Worm (Caenorhabditis elegans) whole organism, L4 larva: ENCODE data around the gene T01G1.4.

ENCODE experiments used
- F26F4.8 ChIP-seq: fragments of 200-800 bp; sonication (Bioruptor generic); conservative IDR thresholded peaks from 2 replicates; pipeline ENCODE4 v1.3.6; 2022; ENCODE audit warnings: missing genetic modification characterization, missing compliant biosample characterization
- F37D6.2 ChIP-seq: sonication (generic microtip); optimal IDR thresholded peaks from 2 replicates; lab custom pipeline; 2016; ENCODE audit warnings: mild to moderate bottlenecking, missing genetic modification characterization, missing compliant biosample characterization
- T20F7.1 ChIP-seq: fragments of 200-800 bp; sonication (Bioruptor generic); optimal IDR thresholded peaks from 2 replicates; lab custom pipeline; 2018; ENCODE audit warnings: mild to moderate bottlenecking, missing genetic modification characterization, missing compliant biosample characterization
- Y48G9A.11 ChIP-seq: fragments of 200-800 bp; sonication (Bioruptor generic); IDR thresholded peaks from 2 replicates; pipeline ENCODE4 v1.3.6; 2022; ENCODE audit warnings: missing genetic modification reagents, missing genetic modification characterization, missing compliant biosample characterization
- ZK546.5 ChIP-seq, 2 experiments: sonication (generic microtip); optimal IDR thresholded peaks; 2 replicates each; lab custom pipeline; 2017; ENCODE audit warnings: missing biosample characterization in 2 of 2, missing genetic modification characterization in 2 of 2
- aha-1 ChIP-seq: fragments of 150-350 bp; peaks from one replicate; lab custom pipeline; 2014; ENCODE audit warnings: missing biosample characterization, missing genetic modification characterization
- ceh-28 ChIP-seq: fragments of 150-350 bp; optimal IDR thresholded peaks from 2 replicates; lab custom pipeline; 2014; ENCODE audit warnings: missing biosample characterization, missing genetic modification reagents, missing genetic modification characterization
- ceh-32 ChIP-seq: sonication (generic microtip); optimal IDR thresholded peaks from 2 replicates; lab custom pipeline; 2016; ENCODE audit warnings: mild to moderate bottlenecking, missing genetic modification characterization, missing compliant biosample characterization; ENCODE audit not compliant: poor library complexity
- ceh-62 ChIP-seq: sonication (generic microtip); optimal IDR thresholded peaks from 2 replicates; lab custom pipeline; 2017; ENCODE audit warnings: missing biosample characterization, missing genetic modification characterization
- ces-1 ChIP-seq: fragments of 150-350 bp; sonication (generic microtip); optimal IDR thresholded peaks from 4 replicates; lab custom pipeline; 2014; ENCODE audit warnings: missing biosample characterization, missing genetic modification reagents, missing genetic modification characterization
- daf-16 ChIP-seq, 3 experiments: sonication (generic microtip); optimal IDR thresholded peaks; 2 replicates each; lab custom pipeline; 2016 to 2017; ENCODE audit warnings: missing genetic modification characterization in 3 of 3, missing genetic modification reagents in 3 of 3, mild to moderate bottlenecking in 2 of 3, missing compliant biosample characterization in 2 of 3, missing biosample characterization in 1 of 3, moderate library complexity in 1 of 3
- daf-19 ChIP-seq: fragments of 200-800 bp; sonication (Bioruptor generic); conservative IDR thresholded peaks from 2 replicates; pipeline ENCODE4 v1.3.6; 2022; ENCODE audit warnings: missing genetic modification characterization, missing compliant biosample characterization
- dpl-1 ChIP-seq: fragments of 150-350 bp; optimal IDR thresholded peaks from 2 replicates; lab custom pipeline; 2014; ENCODE audit warnings: missing biosample characterization, missing genetic modification reagents, missing genetic modification characterization
- duxl-1 ChIP-seq: sonication (generic microtip); optimal IDR thresholded peaks from 2 replicates; lab custom pipeline; 2016; ENCODE audit warnings: mild to moderate bottlenecking, missing genetic modification characterization, moderate library complexity, missing compliant biosample characterization; ENCODE audit not compliant: poor library complexity
- dve-1 ChIP-seq: sonication (generic microtip); optimal IDR thresholded peaks from 2 replicates; lab custom pipeline; 2017; ENCODE audit warnings: antibody characterized with exemption, mild to moderate bottlenecking, missing genetic modification characterization, missing compliant biosample characterization; ENCODE audit not compliant: insufficient read depth
- egl-43 ChIP-seq: fragments of 200-800 bp; sonication (Bioruptor generic); IDR thresholded peaks from 2 replicates; pipeline ENCODE4 v1.3.6; 2022; ENCODE audit warnings: missing genetic modification reagents, missing genetic modification characterization, missing compliant biosample characterization
- fkh-10 ChIP-seq: fragments of 150-350 bp; optimal IDR thresholded peaks from 2 replicates; lab custom pipeline; 2014; ENCODE audit warnings: missing biosample characterization, missing genetic modification reagents, missing genetic modification characterization
- gei-8 ChIP-seq: fragments of 200-800 bp; sonication (Bioruptor generic); optimal IDR thresholded peaks from 2 replicates; lab custom pipeline; 2018; ENCODE audit warnings: mild to moderate bottlenecking, missing genetic modification characterization, missing compliant biosample characterization
- hif-1 ChIP-seq, 2 experiments: sonication (generic microtip); optimal IDR thresholded peaks; 2 replicates each; lab custom pipeline; 2016 to 2017; ENCODE audit warnings: missing compliant biosample characterization in 2 of 2, missing genetic modification characterization in 2 of 2, missing genetic modification reagents in 2 of 2, missing genotype in 2 of 2, mild to moderate bottlenecking in 1 of 2
- hlh-11 ChIP-seq: fragments of 200-800 bp; sonication (Bioruptor generic); optimal IDR thresholded peaks from 2 replicates; lab custom pipeline; 2018; ENCODE audit warnings: mild to moderate bottlenecking, missing genetic modification characterization, missing compliant biosample characterization
- hlh-30 ChIP-seq: sonication (generic microtip); optimal IDR thresholded peaks from 2 replicates; lab custom pipeline; 2017; ENCODE audit warnings: antibody characterized with exemption, mild to moderate bottlenecking, missing genetic modification characterization, missing compliant biosample characterization; ENCODE audit not compliant: insufficient read depth
- hmg-1.1 ChIP-seq: fragments of 200-800 bp; sonication (Bioruptor generic); IDR thresholded peaks from 2 replicates; pipeline ENCODE4 v1.3.6; 2022; ENCODE audit warnings: missing genetic modification reagents, missing genetic modification characterization, missing compliant biosample characterization
- lim-7 ChIP-seq: fragments of 200-800 bp; sonication (Bioruptor generic); IDR thresholded peaks from 2 replicates; pipeline ENCODE4 v1.3.6; 2022; ENCODE audit warnings: missing genetic modification characterization, missing compliant biosample characterization
- lin-29 ChIP-seq: fragments of 200-800 bp; sonication (Bioruptor generic); IDR thresholded peaks from 2 replicates; pipeline ENCODE4 v1.3.6; 2022; ENCODE audit warnings: missing genetic modification reagents, missing genetic modification characterization, missing compliant biosample characterization
- lin-38 ChIP-seq: fragments of 200-800 bp; sonication (Bioruptor generic); IDR thresholded peaks from 2 replicates; pipeline ENCODE4 v1.3.6; 2022; ENCODE audit warnings: missing genetic modification reagents, missing genetic modification characterization, missing compliant biosample characterization
- lsy-2 ChIP-seq, 2 experiments: fragments of 150-350 bp in 1 of 2; sonication (generic microtip) in 1 of 2; optimal IDR thresholded peaks; 2 replicates each; lab custom pipeline; 2014 to 2017; ENCODE audit warnings: missing biosample characterization in 2 of 2, missing genetic modification characterization in 2 of 2
- mdl-1 ChIP-seq, 2 experiments: fragments of 150-350 bp in 1 of 2; sonication (generic microtip) in 1 of 2; optimal IDR thresholded peaks; 2 replicates each; lab custom pipeline; 2014 to 2017; ENCODE audit warnings: missing biosample characterization in 2 of 2, missing genetic modification characterization in 2 of 2
- mdt-29 ChIP-seq: fragments of 200-800 bp; sonication (Bioruptor generic); IDR thresholded peaks from 2 replicates; pipeline ENCODE4 v1.3.6; 2022; ENCODE audit warnings: missing genetic modification reagents, missing genetic modification characterization, missing compliant biosample characterization
- mep-1 ChIP-seq: fragments of 150-350 bp; sonication (generic microtip); optimal IDR thresholded peaks from 3 replicates; lab custom pipeline; 2014; ENCODE audit warnings: missing biosample characterization, missing genetic modification characterization
- mes-2 ChIP-seq: sonication (generic microtip); optimal IDR thresholded peaks from 2 replicates; lab custom pipeline; 2016; ENCODE audit warnings: missing genotype, mild to moderate bottlenecking, missing genetic modification characterization, missing compliant biosample characterization; ENCODE audit not compliant: poor library complexity, severe bottlenecking
- mxl-2 ChIP-seq: fragments of 200-800 bp; sonication (Bioruptor generic); conservative IDR thresholded peaks from 2 replicates; pipeline ENCODE4 v1.3.6; 2022; ENCODE audit warnings: missing genetic modification reagents, missing genetic modification characterization, missing compliant biosample characterization
- mxl-3 ChIP-seq: fragments of 200-800 bp; sonication (Bioruptor generic); optimal IDR thresholded peaks from 2 replicates; lab custom pipeline; 2018; ENCODE audit warnings: mild to moderate bottlenecking, missing genetic modification characterization, missing compliant biosample characterization
- nhr-111 ChIP-seq: fragments of 200-800 bp; sonication (Bioruptor generic); optimal IDR thresholded peaks from 2 replicates; lab custom pipeline; 2018; ENCODE audit warnings: mild to moderate bottlenecking, missing genetic modification characterization, missing compliant biosample characterization
- nhr-237 ChIP-seq: sonication (generic microtip); optimal IDR thresholded peaks from 2 replicates; lab custom pipeline; 2017; ENCODE audit warnings: missing biosample characterization, missing genetic modification characterization
- nhr-25 ChIP-seq: sonication (generic microtip); optimal IDR thresholded peaks from 2 replicates; lab custom pipeline; 2017; ENCODE audit warnings: missing genetic modification characterization, mild to moderate bottlenecking, missing compliant biosample characterization, antibody characterized with exemption, moderate library complexity, borderline replicate concordance; ENCODE audit not compliant: insufficient read depth
- nhr-41 ChIP-seq: fragments of 200-800 bp; sonication (Bioruptor generic); IDR thresholded peaks from 2 replicates; pipeline ENCODE4 v1.3.6; 2022; ENCODE audit warnings: missing genetic modification reagents, missing genetic modification characterization, missing compliant biosample characterization
- nhr-6 ChIP-seq: fragments of 150-350 bp; optimal IDR thresholded peaks from 2 replicates; lab custom pipeline; 2014; ENCODE audit warnings: missing biosample characterization, missing genetic modification characterization
- nhr-77 ChIP-seq: fragments of 150-350 bp; optimal IDR thresholded peaks from 2 replicates; lab custom pipeline; 2014; ENCODE audit warnings: missing biosample characterization, missing genetic modification characterization
- pha-4 ChIP-seq, 2 experiments: fragments of 150-350 bp in 1 of 2; fragments of 200-800 bp in 1 of 2; sonication (Bioruptor generic) in 1 of 2; IDR thresholded peaks in 1 of 2; optimal IDR thresholded peaks in 1 of 2; 2 replicates each; pipeline versions ENCODE4 v1.3.6 to Lab custom; 2014 to 2022; ENCODE audit warnings: missing genetic modification characterization in 2 of 2, missing genetic modification reagents in 2 of 2, missing biosample characterization in 1 of 2, missing compliant biosample characterization in 1 of 2
- rbr-2 ChIP-seq: sonication (generic microtip); optimal IDR thresholded peaks from 2 replicates; lab custom pipeline; 2016; ENCODE audit warnings: missing genotype, missing genetic modification characterization, missing compliant biosample characterization
- set-16 ChIP-seq: fragments of 200-800 bp; sonication (Bioruptor generic); IDR thresholded peaks from 2 replicates; pipeline ENCODE4 v1.3.6; 2022; ENCODE audit warnings: missing genetic modification reagents, missing genetic modification characterization, missing compliant biosample characterization
- snpc-4 ChIP-seq: fragments of 150-350 bp; optimal IDR thresholded peaks from 2 replicates; lab custom pipeline; 2014; ENCODE audit warnings: missing biosample characterization, missing genetic modification characterization
- spr-1 ChIP-seq: sonication (generic microtip); optimal IDR thresholded peaks from 2 replicates; lab custom pipeline; 2016; ENCODE audit warnings: mild to moderate bottlenecking, missing genetic modification characterization, missing compliant biosample characterization
- unc-39 ChIP-seq: sonication (generic microtip); optimal IDR thresholded peaks from 2 replicates; lab custom pipeline; 2017; ENCODE audit warnings: missing biosample characterization, missing genetic modification characterization

T01G1.4 gene

DNA sequence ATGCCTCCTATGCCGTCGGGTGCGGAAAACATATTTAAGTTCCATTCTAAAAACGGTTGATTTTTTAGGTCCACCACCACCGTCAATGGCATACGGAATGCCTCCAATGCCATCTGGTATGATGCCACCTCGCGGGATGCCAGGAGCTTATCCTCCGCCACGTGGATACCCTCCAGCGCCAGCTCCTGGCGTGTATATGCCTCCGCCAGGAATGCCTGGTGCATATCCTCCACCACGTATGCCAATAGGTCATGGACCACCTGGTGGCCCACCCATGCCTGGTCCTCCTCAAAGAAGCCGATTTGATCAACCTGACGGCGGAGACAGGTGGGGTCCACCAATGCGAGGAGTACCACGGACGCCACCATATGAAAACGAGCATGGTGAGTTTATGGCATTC lies 49.8 kb downstream of the T01G1.4 start:
- TF ChIP-seq F26F4.8, result 0 out of 2 replicates have a peak, but pooled peaks have one; percentile 45
- peak; percentile 29; the same call in 1 of the 2 replicates for TF ChIP-seq egl-43 (GFP tag; lab: Robert Waterston, UW)
- TF ChIP-seq daf-19, result no peak
- TF ChIP-seq nhr-237 (tag; lab: Kevin White, UChicago), result no peak
- no peak for TF ChIP-seq nhr-111
- peak; percentile 72 for TF ChIP-seq set-16 (GFP tag; lab: Robert Waterston, UW)
- no peak for TF ChIP-seq duxl-1 (tag; lab: Kevin White, UChicago)
- TF ChIP-seq, all 104 proteins: peak for 3

DNA sequence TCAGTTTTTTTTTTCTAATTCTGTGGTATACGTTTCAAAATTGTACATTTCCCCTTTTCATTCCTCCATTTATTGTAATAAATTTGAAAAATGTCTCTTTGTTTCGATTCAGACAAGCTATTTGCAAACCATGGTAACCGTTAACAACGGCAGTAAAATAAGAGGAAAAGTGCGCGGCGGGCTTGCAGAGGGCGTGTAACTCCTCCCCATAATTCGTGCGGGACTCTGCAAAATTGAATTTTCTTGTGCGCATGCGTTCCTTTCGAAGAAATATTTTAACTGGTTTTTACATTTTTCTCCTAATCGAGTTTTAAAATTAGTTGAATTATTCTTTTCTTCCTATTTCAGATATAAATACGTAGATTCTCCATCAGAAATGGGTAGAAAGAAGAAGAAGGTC lies 50.7 kb downstream of the T01G1.4 start, which contains the start of gene znf-207:
TSS of gene znf-207 (plus strand) at position 349 of the 400 bp plus-strand sequence.
- TF ChIP-seq mes-2 (peak; percentile 81), ZK546.5 (tag; optimal IDR thresholded peaks at IDR 0.05; lab: Kevin White, UChicago) (no peak), ceh-28 (tag; lab: Kevin White, UChicago) (no peak), unc-39 (tag; lab: Kevin White, UChicago) (no peak), lim-7 (GFP tag; lab: Robert Waterston, UW) (no peak), set-16 (GFP tag; lab: Robert Waterston, UW) (no peak), ceh-62 (tag; lab: Kevin White, UChicago) (no peak), nhr-41 (GFP tag; lab: Robert Waterston, UW) (no peak), lin-29 (no peak), F37D6.2 (tag; lab: Kevin White, UChicago) (no peak), hif-1 (tag; optimal IDR thresholded peaks at IDR 0.05; lab: Kevin White, UChicago) (peak in 1 of 2 experiments; percentile 40), dve-1 (tag; lab: Kevin White, UChicago) (peak; percentile 1), egl-43 (GFP tag; lab: Robert Waterston, UW) (no peak), rbr-2 (tag; lab: Kevin White, UChicago) (peak; percentile 13), nhr-237 (tag; lab: Kevin White, UChicago) (no peak), snpc-4 (tag; lab: Kevin White, UChicago) (no peak), lsy-2 (tag; optimal IDR thresholded peaks at IDR 0.05; lab: Kevin White, UChicago) (peak in 1 of 2 experiments; percentile 67), hlh-11 (no peak), T20F7.1 (peak; percentile 11), daf-19 (no peak), mxl-3 (peak; percentile 27), fkh-10 (GFP tag; lab: Kevin White, UChicago) (peak; percentile 23), aha-1 (tag; lab: Kevin White, UChicago) (no peak), mdl-1 (tag; optimal IDR thresholded peaks at IDR 0.05; lab: Kevin White, UChicago) (peak in 1 of 2 experiments; percentile 39), gei-8 (GFP tag; lab: Kevin White, UChicago) (no peak), hlh-30 (peak; percentile 23), nhr-6 (tag; lab: Kevin White, UChicago) (no peak), mxl-2 (GFP tag; lab: Robert Waterston, UW) (no peak), ces-1 (GFP tag; lab: Kevin White, UChicago) (peak; percentile 80), lin-38 (GFP tag; lab: Robert Waterston, UW) (peak; percentile 53), hmg-1.1 (GFP tag; lab: Robert Waterston, UW) (peak; percentile 38; the same call in 1 of the 2 replicates), dpl-1 (GFP tag; lab: Kevin White, UChicago) (peak; percentile 19), spr-1 (tag; lab: Kevin White, UChicago) (no peak), pha-4 (GFP tag; IDR thresholded peaks at IDR 0.05; lab: Robert Waterston, UW) (no peak), pha-4 (tag; optimal IDR thresholded peaks at IDR 0.05; lab: Kevin White, UChicago) (peak; percentile 46), nhr-25 (tag; lab: Kevin White, UChicago) (no peak), Y48G9A.11 (GFP tag; lab: Robert Waterston, UW) (no peak), daf-16 (GFP tag; optimal IDR thresholded peaks at IDR 0.05; lab: Kevin White, UChicago) (no peak), daf-16 (tag; optimal IDR thresholded peaks at IDR 0.05; lab: Kevin White, UChicago) (no peak), ceh-32 (no peak), nhr-77 (tag; lab: Kevin White, UChicago) (no peak), mdt-29 (no peak), mep-1 (tag; lab: Kevin White, UChicago) (peak; percentile 62)
